Worm (Caenorhabditis elegans) whole organism, young adult: ENCODE data around the gene prmt-9.

Experiments
- K11D2.4 ChIP-seq: fragments of 200-800 bp; sonication (Bioruptor generic); IDR thresholded peaks from 2 replicates; pipeline ENCODE4 v1.3.6; 2022; ENCODE audit warnings: missing genetic modification reagents, missing genetic modification characterization, missing compliant biosample characterization
- efl-1 ChIP-seq: fragments of 150-350 bp; optimal IDR thresholded peaks from 2 replicates; lab custom pipeline; 2014; ENCODE audit warnings: missing biosample characterization, missing genetic modification reagents, missing genetic modification characterization
- mes-4 ChIP-seq: sonication (generic microtip); optimal IDR thresholded peaks from 2 replicates; lab custom pipeline; 2016; ENCODE audit warnings: missing genotype, missing genetic modification characterization, missing compliant biosample characterization

ce11 chrIV:12710996-12711395 is 26.8 kb upstream of the prmt-9 start, which contains the start of gene C27D8.2:
- TF ChIP-seq efl-1 (GFP tag; lab: Kevin White, UChicago), result no peak
- TF ChIP-seq K11D2.4 (GFP tag; lab: Robert Waterston, UW), result no peak
- TF ChIP-seq mes-4 (tag; lab: Kevin White, UChicago), result no peak
